Worm (Caenorhabditis elegans) whole organism, L1 larva: Measurements from ENCODE around the gene apn-1.

Source experiments
- C04F5.9 ChIP-seq: sonication (generic microtip); optimal IDR thresholded peaks from 2 replicates; lab custom pipeline; 2016; ENCODE audit warnings: missing genetic modification characterization, missing compliant biosample characterization
- C16A3.4 ChIP-seq: fragments of 150-350 bp; optimal IDR thresholded peaks from 2 replicates; lab custom pipeline; 2014; ENCODE audit warnings: missing biosample characterization, missing genetic modification characterization
- C34B4.2 ChIP-seq: sonication (generic microtip); optimal IDR thresholded peaks from 2 replicates; lab custom pipeline; 2017; ENCODE audit warnings: mild to moderate bottlenecking, missing genetic modification characterization, missing compliant biosample characterization
- F16B12.6 ChIP-seq: fragments of 150-350 bp; optimal IDR thresholded peaks from 2 replicates; lab custom pipeline; 2014; ENCODE audit warnings: missing biosample characterization, missing genetic modification characterization
- alr-1 ChIP-seq: fragments of 200-800 bp; sonication (Bioruptor generic); optimal IDR thresholded peaks from 2 replicates; lab custom pipeline; 2018; ENCODE audit warnings: borderline replicate concordance, mild to moderate bottlenecking, missing genetic modification characterization, missing compliant biosample characterization
- aly-2 ChIP-seq: fragments of 150-350 bp; optimal IDR thresholded peaks from 2 replicates; lab custom pipeline; 2014; ENCODE audit warnings: missing biosample characterization, missing genetic modification characterization
- blmp-1 ChIP-seq: fragments of 150-350 bp; optimal IDR thresholded peaks from 2 replicates; lab custom pipeline; 2014; ENCODE audit warnings: missing biosample characterization, missing genetic modification characterization
- ceh-63 ChIP-seq: fragments of 200-800 bp; sonication (Bioruptor generic); optimal IDR thresholded peaks from 2 replicates; lab custom pipeline; 2018; ENCODE audit warnings: mild to moderate bottlenecking, missing genetic modification characterization, missing compliant biosample characterization
- ceh-8 ChIP-seq: fragments of 200-800 bp; sonication (Bioruptor generic); optimal IDR thresholded peaks from 2 replicates; lab custom pipeline; 2018; ENCODE audit warnings: mild to moderate bottlenecking, missing genetic modification characterization, moderate library complexity, missing compliant biosample characterization
- ceh-88 ChIP-seq: fragments of 200-800 bp; sonication (Bioruptor generic); IDR thresholded peaks from 2 replicates; pipeline ENCODE4 v1.3.6; 2022; ENCODE audit warnings: missing genetic modification characterization, missing compliant biosample characterization
- ceh-90 ChIP-seq: sonication (generic microtip); optimal IDR thresholded peaks from 2 replicates; lab custom pipeline; 2016; ENCODE audit warnings: missing genetic modification characterization, missing compliant biosample characterization
- dsc-1 ChIP-seq: sonication (generic microtip); optimal IDR thresholded peaks from 2 replicates; lab custom pipeline; 2016; ENCODE audit warnings: mild to moderate bottlenecking, missing genetic modification characterization, missing compliant biosample characterization
- efl-1 ChIP-seq, 4 experiments: fragments of 150-350 bp; optimal IDR thresholded peaks in 3 of 4; peaks in 1 of 4; 1 replicate in 1 of 4; 2 replicates in 3 of 4; lab custom pipeline; 2014; ENCODE audit warnings: missing biosample characterization in 2 of 4, missing genetic modification characterization in 2 of 4, missing genetic modification reagents in 2 of 4
- elt-2 ChIP-seq: sonication (generic microtip); optimal IDR thresholded peaks from 2 replicates; lab custom pipeline; 2016; ENCODE audit warnings: missing genetic modification characterization, mild to moderate bottlenecking, inconsistent platforms, missing compliant biosample characterization, missing genetic modification reagents
- elt-3 ChIP-seq, 6 experiments: fragments of 150-350 bp in 1 of 6; sonication (generic microtip); optimal IDR thresholded peaks; 2 replicates each; lab custom pipeline; 2017 to 2018; ENCODE audit warnings: missing biosample characterization in 6 of 6, missing genetic modification characterization in 6 of 6, inconsistent platforms in 1 of 6
- ets-5 ChIP-seq: fragments of 200-800 bp; sonication (Bioruptor generic); IDR thresholded peaks from 2 replicates; pipeline ENCODE4 v1.3.6; 2022; ENCODE audit warnings: missing genetic modification characterization, missing compliant biosample characterization
- fkh-4 ChIP-seq: sonication (generic microtip); optimal IDR thresholded peaks from 2 replicates; lab custom pipeline; 2016; ENCODE audit warnings: missing compliant biosample characterization, missing genetic modification characterization, borderline replicate concordance
- fkh-8 ChIP-seq: sonication (generic microtip); optimal IDR thresholded peaks from 2 replicates; lab custom pipeline; 2016; ENCODE audit warnings: mild to moderate bottlenecking, missing genetic modification characterization, missing compliant biosample characterization
- grh-1 ChIP-seq: fragments of 200-800 bp; sonication (Bioruptor generic); IDR thresholded peaks from 2 replicates; pipeline ENCODE4 v1.3.6; 2022; ENCODE audit warnings: missing genetic modification reagents, missing genetic modification characterization, missing compliant biosample characterization
- hpl-2 ChIP-seq: fragments of 150-350 bp; optimal IDR thresholded peaks from 2 replicates; lab custom pipeline; 2014; ENCODE audit warnings: missing biosample characterization, missing genetic modification reagents, missing genetic modification characterization
- irx-1 ChIP-seq: sonication (generic microtip); optimal IDR thresholded peaks from 2 replicates; lab custom pipeline; 2016; ENCODE audit warnings: missing genetic modification characterization, missing compliant biosample characterization
- lin-14 ChIP-seq: fragments of 200-800 bp; sonication (Bioruptor generic); optimal IDR thresholded peaks from 2 replicates; lab custom pipeline; 2018; ENCODE audit warnings: mild to moderate bottlenecking, missing genetic modification characterization, moderate library complexity, missing compliant biosample characterization
- lin-15B ChIP-seq: fragments of 150-350 bp; sonication (generic microtip); optimal IDR thresholded peaks from 3 replicates; lab custom pipeline; 2014; ENCODE audit warnings: missing biosample characterization, missing genetic modification characterization
- lin-35 ChIP-seq, 2 experiments: fragments of 150-350 bp; optimal IDR thresholded peaks; 2 replicates each; lab custom pipeline; 2014; ENCODE audit warnings: missing biosample characterization in 2 of 2, missing genetic modification characterization in 2 of 2, missing genetic modification reagents in 2 of 2
- mdl-1 ChIP-seq, 2 experiments: fragments of 150-350 bp; optimal IDR thresholded peaks; 2 replicates each; lab custom pipeline; 2014 to 2017; ENCODE audit warnings: missing biosample characterization in 2 of 2, missing genetic modification characterization in 2 of 2, inconsistent platforms in 1 of 2
- mef-2 ChIP-seq: fragments of 150-350 bp; optimal IDR thresholded peaks from 2 replicates; lab custom pipeline; 2014; ENCODE audit warnings: missing biosample characterization, missing genetic modification characterization
- mep-1 ChIP-seq: fragments of 150-350 bp; optimal IDR thresholded peaks from 2 replicates; lab custom pipeline; 2014; ENCODE audit warnings: missing biosample characterization, missing genetic modification characterization
- nhr-11 ChIP-seq: fragments of 150-350 bp; optimal IDR thresholded peaks from 2 replicates; lab custom pipeline; 2014; ENCODE audit warnings: missing biosample characterization, missing genetic modification characterization
- nhr-12 ChIP-seq: sonication (generic microtip); optimal IDR thresholded peaks from 2 replicates; lab custom pipeline; 2017; ENCODE audit warnings: missing biosample characterization, missing genetic modification characterization
- nhr-19 ChIP-seq: fragments of 200-800 bp; sonication (Bioruptor generic); conservative IDR thresholded peaks from 2 replicates; pipeline ENCODE4 v1.3.6; 2022; ENCODE audit warnings: missing genetic modification characterization, missing compliant biosample characterization
- nhr-20 ChIP-seq: sonication (generic microtip); optimal IDR thresholded peaks from 2 replicates; lab custom pipeline; 2016; ENCODE audit warnings: mild to moderate bottlenecking, missing genetic modification characterization, missing compliant biosample characterization
- nhr-237 ChIP-seq: fragments of 150-350 bp; optimal IDR thresholded peaks from 2 replicates; lab custom pipeline; 2014; ENCODE audit warnings: missing biosample characterization, missing genetic modification characterization
- nhr-71 ChIP-seq: sonication (generic microtip); optimal IDR thresholded peaks from 2 replicates; lab custom pipeline; 2016; ENCODE audit warnings: mild to moderate bottlenecking, missing genetic modification characterization, moderate library complexity, missing compliant biosample characterization
- nhr-85 ChIP-seq: sonication (generic microtip); peaks from one replicate; lab custom pipeline; 2016; ENCODE audit warnings: missing genetic modification characterization, inconsistent platforms, missing compliant biosample characterization
- pqm-1 ChIP-seq: sonication (generic microtip); optimal IDR thresholded peaks from 3 replicates; lab custom pipeline; 2017; ENCODE audit warnings: missing biosample characterization, missing genetic modification characterization
- skn-1 ChIP-seq: fragments of 150-350 bp; optimal IDR thresholded peaks from 2 replicates; lab custom pipeline; 2014; ENCODE audit warnings: missing biosample characterization, missing genetic modification characterization
- sox-4 ChIP-seq: sonication (generic microtip); optimal IDR thresholded peaks from 2 replicates; lab custom pipeline; 2016; ENCODE audit warnings: missing genetic modification characterization, missing compliant biosample characterization
- sptf-1 ChIP-seq: fragments of 150-350 bp; optimal IDR thresholded peaks from 2 replicates; lab custom pipeline; 2014; ENCODE audit warnings: missing biosample characterization, missing genetic modification characterization
- swsn-7 ChIP-seq: sonication (generic microtip); optimal IDR thresholded peaks from 2 replicates; lab custom pipeline; 2016; ENCODE audit warnings: missing genetic modification characterization, missing compliant biosample characterization
- tbx-2 ChIP-seq: sonication (generic microtip); optimal IDR thresholded peaks from 2 replicates; lab custom pipeline; 2016; ENCODE audit warnings: missing genetic modification characterization, missing compliant biosample characterization
- tlp-1 ChIP-seq: fragments of 150-350 bp; optimal IDR thresholded peaks from 2 replicates; lab custom pipeline; 2014; ENCODE audit warnings: missing biosample characterization, missing genetic modification characterization
- unc-30 ChIP-seq: sonication (generic microtip); optimal IDR thresholded peaks from 2 replicates; lab custom pipeline; 2017; ENCODE audit warnings: missing biosample characterization, missing genetic modification characterization
- unc-86 ChIP-seq: sonication (generic microtip); optimal IDR thresholded peaks from 2 replicates; lab custom pipeline; 2016; ENCODE audit warnings: missing genetic modification characterization, missing compliant biosample characterization
- unc-98 ChIP-seq: fragments of 200-800 bp; sonication (Bioruptor generic); IDR thresholded peaks from 2 replicates; pipeline ENCODE4 v1.3.6; 2022; ENCODE audit warnings: missing genetic modification characterization, missing compliant biosample characterization
- ztf-11 ChIP-seq, 2 experiments: sonication (generic microtip); optimal IDR thresholded peaks; 2 replicates each; lab custom pipeline; 2016 to 2017; ENCODE audit warnings: missing genetic modification characterization in 2 of 2, missing biosample characterization in 1 of 2, missing compliant biosample characterization in 1 of 2

apn-1 gene

DNA sequence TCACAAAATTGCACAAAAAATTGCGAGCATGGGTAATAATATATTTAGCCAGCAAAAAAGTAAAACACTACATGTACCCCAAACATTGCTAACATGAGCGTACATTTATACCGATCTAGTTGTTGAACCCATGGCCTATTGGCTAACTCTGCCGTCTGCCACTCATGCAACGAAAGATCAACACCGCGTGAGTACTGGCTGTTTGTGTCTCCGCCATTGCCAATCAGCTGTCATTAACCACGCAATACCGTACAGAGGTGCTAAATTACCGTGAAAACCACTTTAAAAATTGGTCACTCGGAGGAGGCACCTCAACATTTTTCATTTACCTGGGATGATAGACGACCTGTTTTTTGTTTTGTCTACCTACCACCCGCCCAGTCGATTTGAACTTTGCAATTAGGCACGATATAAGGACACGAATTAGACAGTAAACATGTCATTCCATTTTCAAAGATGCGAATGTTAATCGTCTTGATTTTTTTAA lies 28.0 kb downstream of the apn-1 start, which contains the start of gene K02C4.2 (continued):
- peak; percentile 47 for TF ChIP-seq fkh-8 (tag; lab: Kevin White, UChicago)
- TF ChIP-seq lin-35 (GFP tag; optimal IDR thresholded peaks at IDR 0.05; lab: Kevin White, UChicago) = peak; percentile 66 to 88
- TF ChIP-seq ceh-63 (GFP tag; lab: Kevin White, UChicago) = no peak
- TF ChIP-seq swsn-7 (tag; lab: Kevin White, UChicago) = peak; percentile 72
- TF ChIP-seq C34B4.2 (tag; lab: Kevin White, UChicago) = no peak
- TF ChIP-seq ceh-88 (GFP tag; lab: Robert Waterston, UW) = no peak
- peak; percentile 52 for TF ChIP-seq ceh-8 (GFP tag; lab: Kevin White, UChicago)
- TF ChIP-seq mdl-1 (tag; optimal IDR thresholded peaks at IDR 0.05; lab: Kevin White, UChicago) = peak in 1 of 2 experiments; percentile 88
- TF ChIP-seq nhr-12 (tag; lab: Kevin White, UChicago) = no peak
- TF ChIP-seq nhr-237 = no peak
- TF ChIP-seq fkh-4 (tag; lab: Kevin White, UChicago) = no peak
- no peak for TF ChIP-seq alr-1
- TF ChIP-seq nhr-85 (tag; lab: Kevin White, UChicago) = peak; percentile 84
- no peak for TF ChIP-seq ets-5 (GFP tag; lab: Robert Waterston, UW)
- peak; percentile 56 for TF ChIP-seq hpl-2
- no peak for TF ChIP-seq sox-4 (tag; lab: Kevin White, UChicago)
- TF ChIP-seq unc-98 (GFP tag; lab: Robert Waterston, UW) = no peak
- TF ChIP-seq blmp-1 (tag; lab: Kevin White, UChicago) = no peak
- peak; percentile 78 for TF ChIP-seq skn-1 (tag; lab: Kevin White, UChicago)
- TF ChIP-seq lin-14 = peak; percentile 78
- TF ChIP-seq nhr-11 (tag; lab: Kevin White, UChicago) = no peak
- peak; percentile 71 for TF ChIP-seq nhr-19 (GFP tag; lab: Robert Waterston, UW)
- TF ChIP-seq C04F5.9 (tag; lab: Kevin White, UChicago) = no peak
- peak; percentile 88 for TF ChIP-seq C16A3.4 (tag; lab: Kevin White, UChicago)
- TF ChIP-seq unc-86 = no peak
- no peak for TF ChIP-seq pqm-1 (tag; lab: Kevin White, UChicago)
- no peak for TF ChIP-seq tlp-1 (tag; lab: Kevin White, UChicago)
- TF ChIP-seq ztf-11 (tag; optimal IDR thresholded peaks at IDR 0.05; lab: Kevin White, UChicago) = peak in 1 of 2 experiments; percentile 7
- peak; percentile 68 for TF ChIP-seq tbx-2 (tag; lab: Kevin White, UChicago)
- peak; percentile 83 for TF ChIP-seq nhr-20 (tag; lab: Kevin White, UChicago)
- peak; percentile 29 for TF ChIP-seq F16B12.6 (tag; lab: Kevin White, UChicago)
- no peak for TF ChIP-seq lin-15B (tag; lab: Kevin White, UChicago)
- no peak for TF ChIP-seq unc-30 (tag; lab: Kevin White, UChicago)
- peak; percentile 59 for TF ChIP-seq elt-2 (tag; lab: Kevin White, UChicago)
- TF ChIP-seq efl-1 (optimal IDR thresholded peaks at IDR 0.05; lab: Kevin White, UChicago) = peak; percentile 66
- TF ChIP-seq efl-1 (GFP tag; optimal IDR thresholded peaks at IDR 0.05 in 1 of 2; lab: Kevin White, UChicago) = peak; percentile 55 to 97
- TF ChIP-seq aly-2 = peak; percentile 64
- TF ChIP-seq dsc-1 = peak; percentile 52
- TF ChIP-seq sptf-1 (tag; lab: Kevin White, UChicago) = no peak
- no peak for TF ChIP-seq grh-1 (GFP tag; lab: Robert Waterston, UW)
- no peak for TF ChIP-seq ceh-90 (tag; lab: Kevin White, UChicago)

DNA sequence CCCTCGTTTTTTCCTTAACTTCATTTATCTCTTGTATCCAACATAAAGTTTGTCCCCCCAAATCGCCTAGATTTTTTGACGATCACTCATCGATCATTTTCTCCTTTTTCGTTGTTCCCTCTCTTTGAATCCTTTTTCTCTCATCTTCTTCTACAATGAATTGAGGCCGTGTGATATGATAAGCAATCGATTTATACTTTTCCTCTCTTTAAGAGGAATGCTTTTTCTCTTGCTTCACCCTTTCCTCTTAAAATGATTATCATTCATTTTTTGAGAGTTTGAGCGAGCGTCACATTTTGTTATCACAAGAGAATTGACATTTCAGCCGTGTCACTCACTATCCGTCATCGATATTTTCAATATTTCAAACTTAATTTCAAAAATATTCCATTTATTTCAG lies 30.7 kb downstream of the apn-1 start, which contains the start of gene K02C4.5:
K02C4.5 (plus strand) TSS at position 395 of the 400 bp plus-strand sequence.
- no peak for TF ChIP-seq mef-2 (tag; lab: Kevin White, UChicago)
- no peak for TF ChIP-seq irx-1 (tag; lab: Kevin White, UChicago)
- TF ChIP-seq nhr-20 (tag; lab: Kevin White, UChicago) = peak; percentile 7
- peak; percentile 89 for TF ChIP-seq blmp-1 (tag; lab: Kevin White, UChicago)
- peak; percentile 33 for TF ChIP-seq mep-1 (tag; lab: Kevin White, UChicago)
- TF ChIP-seq lin-14 = peak; percentile 15
- TF ChIP-seq nhr-71 (tag; lab: Kevin White, UChicago) = peak; percentile 0
- TF ChIP-seq elt-2 (tag; lab: Kevin White, UChicago) = peak; percentile 58
- TF ChIP-seq elt-3 (tag; optimal IDR thresholded peaks at IDR 0.05; lab: Kevin White, UChicago) = peak in 2 of 6 experiments; percentile 50 to 62
- no peak for TF ChIP-seq nhr-11 (tag; lab: Kevin White, UChicago)
